Worm (Caenorhabditis elegans) whole organism, L3 larva: ENCODE data around the gene ZK328.6.

ENCODE experiments used
- R02D3.7 ChIP-seq: fragments of 150-350 bp; optimal IDR thresholded peaks from 2 replicates; lab custom pipeline; 2014; ENCODE audit warnings: missing biosample characterization, missing genetic modification characterization
- ZK546.5 ChIP-seq: sonication (generic microtip); optimal IDR thresholded peaks from 2 replicates; lab custom pipeline; 2017; ENCODE audit warnings: missing biosample characterization, missing genetic modification characterization
- aly-2 ChIP-seq: fragments of 150-350 bp; optimal IDR thresholded peaks from 2 replicates; lab custom pipeline; 2014; ENCODE audit warnings: missing biosample characterization, missing genetic modification characterization
- ceh-16 ChIP-seq: sonication (generic microtip); optimal IDR thresholded peaks from 2 replicates; lab custom pipeline; 2017; ENCODE audit warnings: missing biosample characterization, missing genetic modification characterization
- ceh-28 ChIP-seq: fragments of 150-350 bp; optimal IDR thresholded peaks from 2 replicates; lab custom pipeline; 2014; ENCODE audit warnings: missing biosample characterization, missing genetic modification reagents, missing genetic modification characterization
- ceh-82 ChIP-seq: fragments of 150-350 bp; optimal IDR thresholded peaks from 2 replicates; lab custom pipeline; 2014; ENCODE audit warnings: missing biosample characterization, missing genetic modification characterization
- daf-12 ChIP-seq: fragments of 150-350 bp; optimal IDR thresholded peaks from 2 replicates; lab custom pipeline; 2014; ENCODE audit warnings: missing biosample characterization, missing genetic modification reagents, missing genetic modification characterization
- egl-5 ChIP-seq: fragments of 150-350 bp; optimal IDR thresholded peaks from 2 replicates; lab custom pipeline; 2017; ENCODE audit warnings: missing biosample characterization, missing genetic modification reagents, missing genetic modification characterization, inconsistent platforms
- elt-3 ChIP-seq, 3 experiments: fragments of 150-350 bp in 1 of 3; sonication (generic microtip) in 2 of 3; optimal IDR thresholded peaks; 2 replicates in 2 of 3; 4 replicates in 1 of 3; lab custom pipeline; 2014 to 2017; ENCODE audit warnings: missing biosample characterization in 3 of 3, missing genetic modification characterization in 3 of 3
- fkh-10 ChIP-seq: sonication (generic microtip); optimal IDR thresholded peaks from 2 replicates; lab custom pipeline; 2017; ENCODE audit warnings: missing biosample characterization, missing genetic modification reagents, missing genetic modification characterization
- fos-1 ChIP-seq: fragments of 150-350 bp; optimal IDR thresholded peaks from 2 replicates; lab custom pipeline; 2014; ENCODE audit warnings: missing biosample characterization, missing genetic modification characterization
- hmg-11 ChIP-seq: sonication (generic microtip); optimal IDR thresholded peaks from 2 replicates; lab custom pipeline; 2016; ENCODE audit warnings: missing genetic modification characterization, missing compliant biosample characterization
- jun-1 ChIP-seq: fragments of 150-350 bp; optimal IDR thresholded peaks from 2 replicates; lab custom pipeline; 2014; ENCODE audit warnings: missing biosample characterization, missing genetic modification reagents, missing genetic modification characterization
- lin-15B ChIP-seq: fragments of 150-350 bp; optimal IDR thresholded peaks from 2 replicates; lab custom pipeline; 2014; ENCODE audit warnings: missing biosample characterization, missing genetic modification characterization
- lin-39 ChIP-seq: fragments of 150-350 bp; optimal IDR thresholded peaks from 2 replicates; lab custom pipeline; 2018; ENCODE audit warnings: missing biosample characterization, missing genetic modification reagents, missing genetic modification characterization
- lsy-12 ChIP-seq: sonication (generic microtip); optimal IDR thresholded peaks from 2 replicates; lab custom pipeline; 2016; ENCODE audit warnings: mild to moderate bottlenecking, missing genetic modification characterization, missing compliant biosample characterization
- mdl-1 ChIP-seq: fragments of 150-350 bp; optimal IDR thresholded peaks from 2 replicates; lab custom pipeline; 2014; ENCODE audit warnings: missing biosample characterization, missing genetic modification characterization
- mml-1 ChIP-seq: fragments of 150-350 bp; sonication (generic microtip); optimal IDR thresholded peaks from 3 replicates; lab custom pipeline; 2014; ENCODE audit warnings: missing biosample characterization, missing genetic modification characterization
- nfya-1 ChIP-seq: sonication (generic microtip); optimal IDR thresholded peaks from 2 replicates; lab custom pipeline; 2017; ENCODE audit warnings: missing genetic modification characterization, mild to moderate bottlenecking, missing compliant biosample characterization, antibody characterized with exemption, moderate library complexity; ENCODE audit not compliant: insufficient read depth
- nhr-11 ChIP-seq: fragments of 150-350 bp; optimal IDR thresholded peaks from 2 replicates; lab custom pipeline; 2014; ENCODE audit warnings: missing biosample characterization, missing genetic modification characterization
- nhr-23 ChIP-seq: fragments of 150-350 bp; optimal IDR thresholded peaks from 2 replicates; lab custom pipeline; 2014; ENCODE audit warnings: missing biosample characterization, missing genetic modification reagents, missing genetic modification characterization
- nhr-43 ChIP-seq: sonication (generic microtip); optimal IDR thresholded peaks from 2 replicates; lab custom pipeline; 2016; ENCODE audit warnings: mild to moderate bottlenecking, missing genetic modification characterization, missing compliant biosample characterization; ENCODE audit not compliant: poor library complexity, severe bottlenecking
- nhr-67 ChIP-seq: fragments of 150-350 bp; optimal IDR thresholded peaks from 2 replicates; lab custom pipeline; 2014; ENCODE audit warnings: missing biosample characterization, missing genetic modification characterization
- nhr-77 ChIP-seq: fragments of 150-350 bp; optimal IDR thresholded peaks from 2 replicates; lab custom pipeline; 2014; ENCODE audit warnings: missing biosample characterization, missing genetic modification characterization
- sea-2 ChIP-seq: fragments of 150-350 bp; sonication (generic microtip); optimal IDR thresholded peaks from 4 replicates; lab custom pipeline; 2014; ENCODE audit warnings: missing biosample characterization, missing genetic modification reagents, missing genetic modification characterization
- snpc-4 ChIP-seq: fragments of 150-350 bp; optimal IDR thresholded peaks from 2 replicates; lab custom pipeline; 2014; ENCODE audit warnings: missing biosample characterization, missing genetic modification characterization
- tbx-2 ChIP-seq: sonication (generic microtip); optimal IDR thresholded peaks from 2 replicates; lab custom pipeline; 2016; ENCODE audit warnings: mild to moderate bottlenecking, missing genetic modification characterization, missing compliant biosample characterization
- zag-1 ChIP-seq: fragments of 150-350 bp; optimal IDR thresholded peaks from 2 replicates; lab custom pipeline; 2014; ENCODE audit warnings: missing biosample characterization, missing genetic modification characterization

The ZK328.6 gene

DNA sequence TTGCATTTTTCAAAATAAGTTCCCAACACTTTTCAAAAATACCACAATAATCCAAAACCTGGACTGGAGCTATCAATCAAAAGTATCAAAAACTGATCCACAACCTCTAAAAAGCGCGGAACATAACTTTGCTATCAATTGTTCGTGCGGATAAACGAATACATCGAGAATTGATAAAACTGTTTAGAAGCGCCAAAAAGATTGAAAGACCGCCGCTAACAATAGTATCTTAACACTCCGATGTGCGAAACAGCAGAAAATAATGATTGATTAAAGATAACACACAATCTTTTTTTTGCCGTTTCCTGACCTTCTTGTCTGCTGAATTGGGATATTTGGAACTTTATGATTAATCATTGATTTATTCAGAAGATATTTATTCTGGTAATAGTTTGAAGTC lies 2.0 kb downstream of the ZK328.6 start, which contains the start of gene tbx-7:
Gene tbx-7 (minus strand): TSS at position 101 of the 400 bp plus-strand sequence.
- TF ChIP-seq R02D3.7 (tag; lab: Kevin White, UChicago) = no peak
- TF ChIP-seq hmg-11 = no peak
- TF ChIP-seq ceh-16 (tag; lab: Kevin White, UChicago) = no peak
- TF ChIP-seq aly-2 (tag; lab: Kevin White, UChicago) = no peak
- no peak for TF ChIP-seq sea-2
- TF ChIP-seq ceh-82 (tag; lab: Kevin White, UChicago) = no peak
- TF ChIP-seq lsy-12 (tag; lab: Kevin White, UChicago) = no peak
- no peak for TF ChIP-seq elt-3 (tag; optimal IDR thresholded peaks at IDR 0.05; lab: Kevin White, UChicago)

DNA sequence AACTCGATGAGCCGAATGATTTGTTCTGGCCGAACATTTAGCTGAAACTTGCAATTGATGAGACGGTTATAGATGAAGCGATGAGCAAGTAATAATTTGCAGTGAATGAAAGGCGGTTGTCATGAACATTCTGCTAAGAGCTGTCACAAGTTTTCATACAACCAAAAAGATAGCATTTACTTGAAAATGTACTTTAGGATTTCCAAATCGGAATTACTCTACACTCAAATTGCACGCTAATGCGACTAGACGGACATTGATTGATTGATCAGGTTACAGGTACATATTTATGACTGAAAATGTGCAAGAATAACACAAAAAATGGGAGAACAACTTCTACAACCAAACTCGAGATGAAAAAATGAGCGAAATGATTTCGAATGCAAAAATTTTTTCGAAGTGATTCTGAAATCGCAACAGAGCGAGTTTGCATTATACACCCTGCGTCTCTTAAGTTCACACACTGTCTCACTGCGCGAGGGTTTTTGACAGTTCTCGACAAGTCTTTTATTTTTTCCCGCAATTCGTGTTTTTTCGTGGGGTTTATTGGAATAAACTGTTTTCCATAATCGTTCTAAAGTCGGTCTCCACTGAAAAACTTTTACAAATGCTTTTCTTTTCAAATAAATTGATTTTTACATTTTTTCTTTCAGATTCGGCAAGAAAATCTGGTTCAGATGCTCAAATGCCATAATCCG lies 10.7 kb downstream of the ZK328.6 start, which contains the start of the genes npp-10 and cyk-3:
Gene npp-10 (minus strand): TSS at position 51 of the 698 bp plus-strand sequence.
Gene cyk-3 (plus strand): TSS at position 648 of the 698 bp plus-strand sequence.
- TF ChIP-seq nhr-67 (tag; lab: Kevin White, UChicago) (no peak), egl-5 (peak; percentile 2), nhr-23 (tag; lab: Kevin White, UChicago) (peak; percentile 35), lin-15B (peak; percentile 69), nhr-11 (tag; lab: Kevin White, UChicago) (no peak), lin-39 (tag; lab: Kevin White, UChicago) (peak; percentile 32)

DNA sequence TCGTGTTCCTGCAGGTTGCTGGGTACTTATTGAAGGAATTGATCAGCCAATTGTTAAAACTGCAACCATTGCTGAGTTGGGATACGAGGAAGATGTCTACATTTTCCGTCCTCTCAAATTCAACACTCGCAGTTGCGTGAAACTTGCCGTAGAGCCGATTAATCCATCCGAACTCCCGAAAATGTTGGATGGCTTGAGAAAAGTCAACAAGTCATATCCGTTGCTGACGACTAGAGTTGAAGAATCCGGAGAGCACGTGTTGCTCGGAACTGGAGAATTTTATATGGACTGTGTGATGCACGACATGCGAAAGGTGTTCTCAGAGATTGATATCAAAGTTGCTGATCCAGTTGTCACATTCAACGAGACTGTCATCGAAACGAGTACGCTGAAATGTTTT lies 19.1 kb downstream of the ZK328.6 start:
- TF ChIP-seq snpc-4 (tag; lab: Kevin White, UChicago) = no peak
- no peak for TF ChIP-seq mdl-1 (tag; lab: Kevin White, UChicago)
- no peak for TF ChIP-seq fos-1 (tag; lab: Kevin White, UChicago)
- no peak for TF ChIP-seq jun-1
- TF ChIP-seq daf-12 (tag; lab: Kevin White, UChicago) = no peak
- TF ChIP-seq sea-2 = no peak
- TF ChIP-seq mml-1 (tag; lab: Kevin White, UChicago) = no peak
- no peak for TF ChIP-seq zag-1 (tag; lab: Kevin White, UChicago)
- no peak for TF ChIP-seq nhr-67 (tag; lab: Kevin White, UChicago)
- TF ChIP-seq nhr-11 (tag; lab: Kevin White, UChicago) = no peak
- TF ChIP-seq aly-2 (tag; lab: Kevin White, UChicago) = no peak
- TF ChIP-seq nhr-43 (tag; lab: Kevin White, UChicago) = no peak
- TF ChIP-seq ceh-28 (tag; lab: Kevin White, UChicago) = no peak
- no peak for TF ChIP-seq ZK546.5 (tag; lab: Kevin White, UChicago)
- no peak for TF ChIP-seq lin-15B
- TF ChIP-seq lsy-12 (tag; lab: Kevin White, UChicago) = no peak
- TF ChIP-seq tbx-2 = no peak

DNA sequence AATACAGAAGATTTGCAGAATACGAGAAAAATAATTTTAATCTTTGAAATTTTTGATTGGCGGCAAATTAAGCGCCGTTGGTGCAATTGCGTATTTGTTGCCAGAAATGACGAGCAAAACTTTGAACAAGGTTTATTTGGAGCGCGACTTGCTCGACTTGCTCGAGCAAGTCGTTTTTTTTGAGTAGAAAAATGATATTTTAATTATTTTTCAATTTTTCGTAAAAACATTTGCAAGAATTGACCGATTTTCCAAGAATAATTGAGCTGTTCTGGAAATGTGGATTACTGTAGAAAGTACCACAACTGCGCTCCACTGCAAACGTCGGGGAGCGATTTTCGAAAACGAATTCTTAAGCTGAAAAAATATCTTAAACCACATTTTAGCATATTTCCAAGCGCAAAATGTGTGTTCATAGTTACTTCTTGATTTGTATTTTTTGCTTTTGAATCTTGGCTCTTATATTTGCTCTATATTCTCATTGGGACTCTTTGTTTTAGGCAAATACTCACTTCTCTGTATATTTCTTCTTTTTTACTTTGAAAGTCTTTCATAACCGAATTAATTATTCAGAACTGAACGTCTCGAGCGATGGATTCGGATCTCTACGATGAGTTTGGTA lies 21.3 kb downstream of the ZK328.6 start, which contains the start of the genes gcna-1 and eftu-2:
Gene gcna-1 (minus strand): TSS at position 96 of the 622 bp plus-strand sequence.
Gene eftu-2 (plus strand): TSS at position 572 of the 622 bp plus-strand sequence.
- no peak for TF ChIP-seq lin-39 (tag; lab: Kevin White, UChicago)
- TF ChIP-seq lin-15B = peak; percentile 70

DNA sequence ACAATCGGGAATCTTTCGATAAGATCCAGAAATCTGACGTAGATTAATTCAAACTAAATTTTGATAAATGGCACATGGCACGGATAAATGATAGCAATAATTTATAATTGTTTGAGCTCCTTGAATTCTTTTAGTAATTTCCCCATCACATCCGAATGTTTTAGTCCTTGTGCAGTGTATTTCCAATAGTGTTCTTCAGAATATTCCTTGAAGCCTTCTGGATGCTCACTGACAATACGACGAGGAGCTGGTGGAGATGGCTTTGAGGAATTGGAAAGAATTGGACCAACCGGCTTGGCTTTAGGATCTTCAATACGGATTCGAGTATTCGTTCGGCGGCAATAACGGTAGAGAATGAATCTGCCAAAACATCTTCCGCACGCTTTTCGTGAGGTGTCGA lies 23.9 kb downstream of the ZK328.6 start:
- TF ChIP-seq lin-39 (tag; lab: Kevin White, UChicago) (no peak), nhr-77 (tag; lab: Kevin White, UChicago) (peak; percentile 2)

DNA sequence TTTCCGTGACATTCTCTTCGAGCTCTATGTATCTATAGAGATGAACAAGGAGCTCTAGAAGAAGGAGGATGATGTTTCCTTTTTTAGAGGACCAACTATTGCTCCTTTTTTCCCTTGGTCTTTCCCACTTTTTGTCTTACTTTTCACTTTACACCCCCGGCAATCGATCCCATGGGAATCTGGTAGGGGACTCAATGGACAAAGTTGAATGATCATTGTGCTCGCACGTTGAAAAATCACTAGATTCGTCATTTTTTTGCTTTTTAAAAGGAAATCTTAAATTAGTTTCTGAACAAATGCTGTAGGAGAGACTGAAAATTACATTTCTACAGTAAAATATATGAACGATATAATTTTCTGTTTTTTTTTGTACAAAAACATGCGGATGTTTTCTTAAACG lies 28.4 kb downstream of the ZK328.6 start:
- TF ChIP-seq ceh-28 (tag; lab: Kevin White, UChicago) = no peak
- TF ChIP-seq lin-39 (tag; lab: Kevin White, UChicago) = peak; percentile 16

DNA sequence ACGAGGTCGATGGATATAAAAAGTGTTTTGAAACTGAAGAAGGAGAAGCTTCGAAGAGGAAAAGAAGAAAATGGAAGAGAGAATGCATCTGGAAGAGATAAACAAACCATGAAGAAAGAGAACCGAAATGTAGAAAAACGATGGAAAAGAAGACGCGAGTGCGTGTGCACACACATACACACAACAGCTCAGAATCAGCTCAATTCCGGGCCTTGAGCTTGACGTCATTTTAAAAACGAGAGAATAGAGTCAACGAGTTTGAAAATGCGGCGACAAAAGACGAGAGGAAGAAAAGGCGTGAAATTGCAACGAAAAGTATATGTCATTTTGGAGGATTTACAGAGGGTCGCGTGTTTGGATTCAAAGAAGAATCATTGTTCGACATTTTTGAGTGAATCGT lies 30.8 kb downstream of the ZK328.6 start:
- TF ChIP-seq hmg-11 (peak; percentile 59), nfya-1 (tag; lab: Kevin White, UChicago) (peak; percentile 67), ceh-16 (tag; lab: Kevin White, UChicago) (no peak), lin-39 (tag; lab: Kevin White, UChicago) (peak; percentile 70), fkh-10 (GFP tag; lab: Kevin White, UChicago) (peak; percentile 1)
